Fruit fly (Drosophila melanogaster): ENCODE measurements around the gene NimC2.

DNA sequence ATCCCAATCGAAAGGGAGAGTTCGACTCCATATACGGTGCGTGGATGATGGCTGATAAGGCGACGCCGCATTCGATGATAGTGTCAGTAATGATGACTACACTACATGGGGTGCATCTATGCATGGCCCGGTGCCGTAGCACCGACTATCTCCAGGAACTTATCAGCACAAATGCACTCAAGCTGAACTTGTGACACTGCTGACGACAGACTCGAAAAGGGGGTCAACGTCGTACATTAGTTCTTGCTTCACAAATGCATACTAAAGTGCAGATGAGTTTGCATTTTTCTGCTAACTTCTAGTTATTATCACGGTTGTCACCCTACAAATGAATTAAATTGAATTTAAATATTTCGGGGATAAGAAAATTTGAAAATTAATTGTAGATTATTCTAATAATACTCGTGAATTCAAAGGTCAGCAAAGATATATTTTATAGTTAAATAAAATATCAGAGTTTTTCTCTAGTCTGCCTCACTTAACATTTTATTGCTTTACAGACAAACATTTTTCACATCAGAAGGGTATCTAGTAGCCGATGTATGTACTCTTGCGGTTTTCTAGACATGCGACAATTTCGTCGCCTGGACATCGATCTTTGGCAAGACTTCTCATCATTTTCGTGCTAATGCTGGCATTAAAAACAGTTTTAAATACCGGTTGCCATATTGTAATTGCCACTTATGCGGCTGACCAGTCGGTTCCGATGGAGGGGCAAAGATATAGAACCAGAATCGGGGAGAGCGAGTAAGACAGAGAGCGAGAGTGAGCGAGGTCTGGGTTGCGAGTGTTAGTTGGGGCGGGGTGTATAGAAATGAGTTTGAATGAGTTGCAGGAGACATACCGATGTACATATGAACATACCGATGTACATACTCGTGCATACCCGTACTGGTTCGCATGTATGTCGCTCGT lies 43.5 kb downstream of the NimC2 start:
- TF ChIP-seq Abd-B (GFP tag; optimal IDR thresholded peaks at IDR 0.05) (no peak), lola (GFP tag; optimal IDR thresholded peaks at IDR 0.05) (no peak), psq (GFP tag; optimal IDR thresholded peaks at IDR 0.05) (no peak), pan (optimal IDR thresholded peaks at IDR 0.05) (no peak), GATAd (GFP tag; optimal IDR thresholded peaks at IDR 0.05) (no peak), Myc (optimal IDR thresholded peaks at IDR 0.05) (no peak), sage (GFP tag; optimal IDR thresholded peaks at IDR 0.05) (no peak), Hnf4 (GFP tag; optimal IDR thresholded peaks at IDR 0.05) (no peak), foxo (GFP tag; optimal IDR thresholded peaks at IDR 0.05) (no peak), dmrt93B (GFP tag; optimal IDR thresholded peaks at IDR 0.05) (no peak), usp (GFP tag; optimal IDR thresholded peaks at IDR 0.05) (no peak)
